Fruit fly (Drosophila melanogaster): ENCODE results near the gene CG14930.

CG14930 gene

DNA sequence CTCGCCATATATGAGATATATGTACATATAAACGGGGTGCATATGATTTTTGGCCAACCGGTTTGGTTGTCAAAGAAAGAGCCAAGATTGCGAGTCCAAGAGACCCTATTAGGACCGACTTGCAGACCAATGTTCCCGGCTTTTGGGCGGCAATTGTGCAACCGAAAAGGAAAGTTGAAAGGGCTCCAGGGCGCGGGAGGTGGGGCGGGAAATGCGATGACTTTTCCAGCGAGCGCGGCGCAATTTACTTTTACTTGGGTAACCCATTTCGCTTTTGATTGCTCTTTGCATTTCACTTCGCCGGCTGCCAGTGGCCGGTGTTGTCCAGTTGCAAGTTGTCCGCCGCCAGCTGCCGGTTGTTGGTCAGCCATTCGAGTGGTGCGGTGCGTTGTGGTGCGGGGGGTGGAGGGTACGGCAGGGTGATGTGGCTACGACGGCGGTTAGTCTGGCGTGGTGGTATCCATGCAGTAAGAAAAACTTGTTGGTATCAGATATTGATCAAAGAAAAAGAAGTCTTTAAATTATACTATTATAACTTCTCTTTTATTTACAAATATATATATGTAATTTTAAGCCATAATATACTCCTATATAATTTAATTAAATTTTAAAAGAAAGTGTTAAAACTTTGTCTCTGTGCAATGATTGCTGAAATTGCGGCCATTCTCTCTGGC, 16.1 kb downstream of the CG14930 start:
- no peak for TF ChIP-seq brk (GFP tag; optimal IDR thresholded peaks at IDR 0.05)
- TF ChIP-seq psq (GFP tag; optimal IDR thresholded peaks at IDR 0.05), result peak; percentile 41
- TF ChIP-seq h (GFP tag; optimal IDR thresholded peaks at IDR 0.05), result no peak
- TF ChIP-seq dmrt93B (GFP tag; optimal IDR thresholded peaks at IDR 0.05), result peak; percentile 25
- peak; percentile 44 for TF ChIP-seq HLH106 (tag; optimal IDR thresholded peaks at IDR 0.05)

DNA sequence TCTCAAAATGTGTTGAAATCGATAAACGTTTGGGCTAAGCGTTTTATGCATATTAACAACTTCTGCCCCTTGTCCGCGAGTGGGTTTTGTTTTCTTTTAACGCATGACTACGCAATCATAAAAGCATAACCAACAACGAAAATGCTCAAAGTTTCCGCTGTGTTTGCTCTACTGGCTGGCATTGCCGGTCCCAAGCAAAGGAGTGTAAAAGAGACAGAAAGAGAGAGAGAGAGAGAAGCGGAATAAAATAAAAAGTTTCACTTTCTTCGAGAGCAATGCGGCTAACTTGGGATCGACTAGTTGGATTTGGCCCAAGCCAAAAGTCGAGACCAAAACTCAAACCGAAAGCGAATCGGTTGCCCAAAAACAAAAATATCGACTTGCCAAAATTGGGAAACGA, 18.4 kb downstream of the CG14930 start:
- no peak for TF ChIP-seq jim (GFP tag; optimal IDR thresholded peaks at IDR 0.05)
- no peak for TF ChIP-seq OdsH (GFP tag; optimal IDR thresholded peaks at IDR 0.05)
- no peak for TF ChIP-seq dl (GFP tag; optimal IDR thresholded peaks at IDR 0.05; ENCODE audit: insufficient read depth in 1 of 2, partially characterized antibody in 2 of 2)
- no peak for TF ChIP-seq CrebA (GFP tag; optimal IDR thresholded peaks at IDR 0.05; ENCODE audit: borderline replicate concordance)
- TF ChIP-seq Dif (GFP tag; optimal IDR thresholded peaks at IDR 0.05; ENCODE audit: partially characterized antibody), result no peak
- no peak for TF ChIP-seq N (GFP tag; optimal IDR thresholded peaks at IDR 0.05)
- TF ChIP-seq Hr78 (GFP tag; optimal IDR thresholded peaks at IDR 0.05), result no peak
- no peak for TF ChIP-seq tai (GFP tag; optimal IDR thresholded peaks at IDR 0.05)
- TF ChIP-seq brk (GFP tag; optimal IDR thresholded peaks at IDR 0.05), result no peak
- no peak for TF ChIP-seq rgr (GFP tag; optimal IDR thresholded peaks at IDR 0.05)
- TF ChIP-seq Abd-B (GFP tag; optimal IDR thresholded peaks at IDR 0.05), result no peak
- TF ChIP-seq dsf (GFP tag; optimal IDR thresholded peaks at IDR 0.05; ENCODE audit: borderline replicate concordance), result no peak

DNA sequence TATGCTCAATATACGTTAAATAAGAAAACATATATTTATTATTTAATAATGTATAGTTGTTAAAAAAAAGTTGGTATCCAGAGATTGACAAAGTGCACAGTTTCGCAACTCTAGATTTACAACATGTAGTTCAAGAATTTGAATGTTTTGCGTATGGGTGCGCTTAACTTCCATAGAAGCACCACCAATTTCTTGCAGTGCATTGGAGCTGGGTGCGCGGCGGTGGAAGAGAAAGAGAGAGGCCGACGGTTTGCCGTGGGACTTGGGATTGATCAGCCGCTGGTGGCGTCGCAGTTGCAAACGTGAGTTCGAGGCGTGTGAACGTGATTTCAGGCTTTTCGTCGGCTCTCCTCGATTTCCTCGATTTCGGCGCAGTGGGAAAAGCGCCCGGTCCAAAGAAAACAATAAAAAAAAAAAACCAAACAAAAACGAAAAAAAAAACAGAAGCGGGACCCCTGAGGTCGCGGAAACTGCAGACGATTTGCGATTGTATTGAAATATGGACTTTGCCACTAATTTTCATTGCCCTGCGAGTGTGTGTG, 19.6 kb downstream of the CG14930 start, which contains the start of gene spz4:
TSS of gene spz4 (plus strand) at position 289 of the 542 bp plus-strand sequence.
- no peak for TF ChIP-seq Dif (GFP tag; optimal IDR thresholded peaks at IDR 0.05; ENCODE audit: partially characterized antibody)
- TF ChIP-seq Myc (optimal IDR thresholded peaks at IDR 0.05), result no peak
- TF ChIP-seq woc (GFP tag; optimal IDR thresholded peaks at IDR 0.05), result no peak
- TF ChIP-seq tai (GFP tag; optimal IDR thresholded peaks at IDR 0.05), result no peak
- TF ChIP-seq Hnf4 (GFP tag; optimal IDR thresholded peaks at IDR 0.05), result no peak

DNA sequence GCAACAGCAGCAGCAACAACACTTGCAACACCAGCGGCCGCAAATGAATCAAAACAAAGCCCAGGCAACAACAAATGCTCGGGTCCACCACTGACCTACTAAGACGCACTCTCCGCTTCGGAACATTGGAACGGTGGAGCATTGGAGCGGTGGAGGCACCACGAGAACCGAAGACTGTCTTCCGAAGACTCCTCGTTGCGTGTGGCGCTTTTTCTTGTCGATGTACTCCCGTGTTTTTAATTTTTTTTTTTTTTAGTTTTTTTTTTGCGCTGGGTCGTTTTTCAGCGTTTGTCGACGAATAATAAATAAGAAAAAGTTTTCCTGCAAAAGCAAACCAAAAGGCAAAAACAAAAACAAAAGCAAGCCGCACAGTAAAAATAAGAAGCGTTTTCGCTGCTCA, 20.4 kb downstream of the CG14930 start:
- TF ChIP-seq Dfd (GFP tag; optimal IDR thresholded peaks at IDR 0.05) (peak; percentile 7), CG9705 (GFP tag; optimal IDR thresholded peaks at IDR 0.05) (no peak)

DNA sequence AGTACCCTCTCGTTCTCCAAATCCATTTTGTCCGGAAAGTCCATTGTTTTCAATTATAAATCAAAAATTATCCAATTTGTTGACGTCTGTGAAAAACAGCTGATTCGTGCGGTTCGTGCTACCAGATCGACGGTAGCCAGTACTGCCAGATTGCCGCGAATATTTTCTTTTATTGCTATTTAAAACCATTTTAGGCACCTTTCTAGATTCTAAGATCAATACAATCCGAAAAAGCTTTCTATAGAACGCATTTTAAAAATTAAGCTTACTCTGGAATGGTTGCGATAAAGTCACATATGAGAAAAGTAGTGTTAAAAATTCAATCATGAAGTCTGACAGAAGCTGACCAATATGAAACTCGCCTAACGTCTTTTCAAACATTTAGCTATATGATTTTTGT, 22.2 kb downstream of the CG14930 start, which contains the start of gene Cog8:
TSS of gene Cog8 (minus strand) at position 110 of the 400 bp plus-strand sequence.
- TF ChIP-seq h (GFP tag; optimal IDR thresholded peaks at IDR 0.05) (peak; percentile 34), br (GFP tag; optimal IDR thresholded peaks at IDR 0.05) (peak; percentile 8), lola (GFP tag; optimal IDR thresholded peaks at IDR 0.05) (no peak), tai (GFP tag; optimal IDR thresholded peaks at IDR 0.05) (peak; percentile 67), Rel (GFP tag; optimal IDR thresholded peaks at IDR 0.05) (no peak), Rel (tag; optimal IDR thresholded peaks at IDR 0.05) (no peak), Hnf4 (GFP tag; optimal IDR thresholded peaks at IDR 0.05) (no peak), HLH106 (tag; optimal IDR thresholded peaks at IDR 0.05) (peak; percentile 38), Sp1 (GFP tag; optimal IDR thresholded peaks at IDR 0.05) (no peak), psq (GFP tag; optimal IDR thresholded peaks at IDR 0.05) (peak; percentile 24), rgr (GFP tag; optimal IDR thresholded peaks at IDR 0.05) (peak; percentile 66), ey (GFP tag; optimal IDR thresholded peaks at IDR 0.05) (peak; percentile 59), CrebA (GFP tag; optimal IDR thresholded peaks at IDR 0.05; ENCODE audit: borderline replicate concordance) (no peak), pan (optimal IDR thresholded peaks at IDR 0.05) (no peak), sv (GFP tag; optimal IDR thresholded peaks at IDR 0.05) (peak; percentile 43), Hr78 (GFP tag; optimal IDR thresholded peaks at IDR 0.05) (no peak), foxo (GFP tag; optimal IDR thresholded peaks at IDR 0.05) (peak in 1 of 2 experiments; percentile 71), N (GFP tag; optimal IDR thresholded peaks at IDR 0.05) (no peak), OdsH (GFP tag; optimal IDR thresholded peaks at IDR 0.05) (peak; percentile 33), Dfd (GFP tag; optimal IDR thresholded peaks at IDR 0.05) (no peak), fru (GFP tag; optimal IDR thresholded peaks at IDR 0.05) (peak; percentile 42)

All from whole organism, wandering third instar larva.